Worm (Caenorhabditis elegans): Measurements from ENCODE around the gene try-14.
A peak's percentile ranks its signal among the peaks of the same experiment; 100 is the strongest.

Gene try-14

ce11 chrX:7534454-7534853 lies 39.1 kb upstream of the try-14 start:
- TF ChIP-seq nhr-10 (tag; optimal IDR thresholded peaks at IDR 0.05), result no peak
- TF ChIP-seq ztf-4 (tag; optimal IDR thresholded peaks at IDR 0.05), result no peak
- no peak for TF ChIP-seq ztf-1 (GFP tag; conservative IDR thresholded peaks at IDR 0.05)
- TF ChIP-seq mbf-1 (tag; optimal IDR thresholded peaks at IDR 0.05), result no peak
- no peak for TF ChIP-seq lin-11 (tag; optimal IDR thresholded peaks at IDR 0.05)
- no peak for TF ChIP-seq lsy-2 (tag; optimal IDR thresholded peaks at IDR 0.05)
- no peak for TF ChIP-seq sma-9 (GFP tag; optimal IDR thresholded peaks at IDR 0.05)
- TF ChIP-seq sma-9 (tag; optimal IDR thresholded peaks at IDR 0.05), result no peak
- TF ChIP-seq nhr-237 (tag; optimal IDR thresholded peaks at IDR 0.05), result no peak
- TF ChIP-seq nhr-12 (tag; optimal IDR thresholded peaks at IDR 0.05), result no peak
- TF ChIP-seq nhr-21 (tag; optimal IDR thresholded peaks at IDR 0.05), result no peak
- no peak for TF ChIP-seq unc-62 (GFP tag; optimal IDR thresholded peaks at IDR 0.05)
- TF ChIP-seq snpc-4 (tag; optimal IDR thresholded peaks at IDR 0.05), result no peak
- TF ChIP-seq aly-2 (tag; optimal IDR thresholded peaks at IDR 0.05), result no peak

ce11 chrX:7532632-7533031 lies 37.2 kb upstream of the try-14 start, which contains the start of gene ceh-14:
Gene ceh-14, minus strand, starts transcription at chrX:7532732.
- TF ChIP-seq crh-2 (tag; optimal IDR thresholded peaks at IDR 0.05), result no peak
- no peak for TF ChIP-seq lin-11 (tag; optimal IDR thresholded peaks at IDR 0.05)
- no peak for TF ChIP-seq ztf-1 (GFP tag; conservative IDR thresholded peaks at IDR 0.05)
- TF ChIP-seq mbf-1 (tag; optimal IDR thresholded peaks at IDR 0.05), result no peak
- TF ChIP-seq dmd-4 (tag; optimal IDR thresholded peaks at IDR 0.05), result no peak
- no peak for TF ChIP-seq skn-1 (tag; optimal IDR thresholded peaks at IDR 0.05)
- TF ChIP-seq snpc-4 (tag; optimal IDR thresholded peaks at IDR 0.05), result no peak
- no peak for TF ChIP-seq nhr-129 (tag; optimal IDR thresholded peaks at IDR 0.05)
- no peak for TF ChIP-seq unc-55 (GFP tag; optimal IDR thresholded peaks at IDR 0.05)
- no peak for TF ChIP-seq ama-1 (optimal IDR thresholded peaks at IDR 0.05)

ce11 chrX:7525271-7525670 lies 29.9 kb upstream of the try-14 start, which contains the start of gene F46C8.3:
Gene F46C8.3, plus strand, starts transcription at chrX:7525571.
- TF ChIP-seq unc-55 (GFP tag; optimal IDR thresholded peaks at IDR 0.05) (no peak), nhr-25 (tag; optimal IDR thresholded peaks at IDR 0.05) (no peak), dmd-4 (tag; optimal IDR thresholded peaks at IDR 0.05) (no peak), sma-9 (GFP tag; optimal IDR thresholded peaks at IDR 0.05) (no peak), sma-9 (tag; optimal IDR thresholded peaks at IDR 0.05) (no peak), sma-3 (GFP tag; optimal IDR thresholded peaks at IDR 0.05) (no peak), ztf-4 (tag; optimal IDR thresholded peaks at IDR 0.05) (no peak), nhr-12 (tag; optimal IDR thresholded peaks at IDR 0.05) (no peak), R02D3.7 (tag; optimal IDR thresholded peaks at IDR 0.05) (no peak), Y55F3AM.14 (GFP tag; optimal IDR thresholded peaks at IDR 0.05) (no peak), C34F6.9 (tag; optimal IDR thresholded peaks at IDR 0.05) (no peak)

- TF ChIP-seq crh-2 (tag; optimal IDR thresholded peaks at IDR 0.05), result no peak
- no peak for TF ChIP-seq peb-1 (tag; optimal IDR thresholded peaks at IDR 0.05)
- no peak for TF ChIP-seq mbf-1 (tag; optimal IDR thresholded peaks at IDR 0.05)
- TF ChIP-seq C34F6.9 (tag; optimal IDR thresholded peaks at IDR 0.05), result peak; percentile 8
- no peak for TF ChIP-seq ceh-82 (tag; optimal IDR thresholded peaks at IDR 0.05)
- no peak for TF ChIP-seq elt-3 (tag; optimal IDR thresholded peaks at IDR 0.05)
- no peak for TF ChIP-seq nhr-23 (tag; optimal IDR thresholded peaks at IDR 0.05)
- TF ChIP-seq zag-1 (tag; optimal IDR thresholded peaks at IDR 0.05), result no peak
- TF ChIP-seq lsy-2 (tag; optimal IDR thresholded peaks at IDR 0.05), result peak in 1 of 2 experiments; percentile 38
- no peak for TF ChIP-seq aly-2 (tag; optimal IDR thresholded peaks at IDR 0.05)
- TF ChIP-seq alr-1 (tag; optimal IDR thresholded peaks at IDR 0.05), result no peak
- no peak for TF ChIP-seq ztf-1 (GFP tag; conservative IDR thresholded peaks at IDR 0.05)
- TF ChIP-seq nhr-21 (tag; optimal IDR thresholded peaks at IDR 0.05), result no peak
- no peak for TF ChIP-seq lin-13 (GFP tag; optimal IDR thresholded peaks at IDR 0.05)
- TF ChIP-seq unc-62 (GFP tag; optimal IDR thresholded peaks at IDR 0.05), result no peak
- no peak for TF ChIP-seq snpc-4 (tag; optimal IDR thresholded peaks at IDR 0.05)
- TF ChIP-seq unc-55 (GFP tag; optimal IDR thresholded peaks at IDR 0.05), result no peak
- TF ChIP-seq mab-5 (tag; optimal IDR thresholded peaks at IDR 0.05), result no peak
- peak; percentile 45 for TF ChIP-seq nhr-129 (tag; optimal IDR thresholded peaks at IDR 0.05)
- TF ChIP-seq dmd-4 (tag; optimal IDR thresholded peaks at IDR 0.05), result no peak
- no peak for TF ChIP-seq nhr-25 (tag; optimal IDR thresholded peaks at IDR 0.05)
- TF ChIP-seq blmp-1 (tag; optimal IDR thresholded peaks at IDR 0.05; ENCODE audit: insufficient read depth), result no peak
- TF ChIP-seq F13H6.1 (tag; optimal IDR thresholded peaks at IDR 0.05), result peak; percentile 84
- TF ChIP-seq nhr-77 (tag; optimal IDR thresholded peaks at IDR 0.05), result no peak
- TF ChIP-seq nhr-237 (tag; optimal IDR thresholded peaks at IDR 0.05), result no peak
- no peak for TF ChIP-seq elt-1 (tag; optimal IDR thresholded peaks at IDR 0.05)
- no peak for TF ChIP-seq nhr-11 (tag; optimal IDR thresholded peaks at IDR 0.05)
- TF ChIP-seq ztf-4 (tag; optimal IDR thresholded peaks at IDR 0.05), result no peak
- TF ChIP-seq fos-1 (tag; optimal IDR thresholded peaks at IDR 0.05), result no peak
- no peak for TF ChIP-seq gmeb-1 (tag; optimal IDR thresholded peaks at IDR 0.05)
- TF ChIP-seq R02D3.7 (tag; optimal IDR thresholded peaks at IDR 0.05), result no peak
- TF ChIP-seq sma-9 (GFP tag; optimal IDR thresholded peaks at IDR 0.05), result peak; percentile 57
- no peak for TF ChIP-seq sma-9 (tag; optimal IDR thresholded peaks at IDR 0.05)
- no peak for TF ChIP-seq Y55F3AM.14 (GFP tag; optimal IDR thresholded peaks at IDR 0.05)
- no peak for TF ChIP-seq sem-4 (tag; optimal IDR thresholded peaks at IDR 0.05)
Observed at ce11 chrX:7523799-7524198, 28.4 kb upstream of the try-14 start.

Data from whole organism, L2 larva.